Fruit fly (Drosophila melanogaster): ENCODE data around the gene Or98b.

The Or98b gene

dm6 chr3R:28327132-28327531, 24.9 kb upstream of the Or98b start (continued):
- TF ChIP-seq CG15269 (tag; optimal IDR thresholded peaks at IDR 0.05): peak; percentile 57
- no peak for TF ChIP-seq prd (optimal IDR thresholded peaks at IDR 0.05)
- no peak for TF ChIP-seq prd (GFP tag; IDR thresholded peaks at IDR 0.05)
- no peak for TF ChIP-seq Myb (GFP tag; optimal IDR thresholded peaks at IDR 0.05)
- TF ChIP-seq lmd (GFP tag; IDR thresholded peaks at IDR 0.05): no peak
- no peak for TF ChIP-seq gfzf (GFP tag; optimal IDR thresholded peaks at IDR 0.05)
- no peak for TF ChIP-seq CG14667 (GFP tag; IDR thresholded peaks at IDR 0.05)
- TF ChIP-seq ara (GFP tag; IDR thresholded peaks at IDR 0.05): no peak
- TF ChIP-seq Dek (tag; optimal IDR thresholded peaks at IDR 0.05): peak; percentile 48
- TF ChIP-seq B-H2 (GFP tag; optimal IDR thresholded peaks at IDR 0.05): no peak
- no peak for TF ChIP-seq NC2α (GFP tag; optimal IDR thresholded peaks at IDR 0.05)
- no peak for TF ChIP-seq eyg (GFP tag; optimal IDR thresholded peaks at IDR 0.05)
- no peak for TF ChIP-seq CG14014 (GFP tag; IDR thresholded peaks at IDR 0.05)
- TF ChIP-seq h (optimal IDR thresholded peaks at IDR 0.05): no peak
- TF ChIP-seq grau (tag; optimal IDR thresholded peaks at IDR 0.05): peak; percentile 31
- TF ChIP-seq Atf3 (GFP tag; optimal IDR thresholded peaks at IDR 0.05): peak; percentile 12
- peak; percentile 38 for TF ChIP-seq CG13424 (tag; optimal IDR thresholded peaks at IDR 0.05)
- no peak for TF ChIP-seq CG17802 (tag; optimal IDR thresholded peaks at IDR 0.05)
- TF ChIP-seq Fer2 (tag; optimal IDR thresholded peaks at IDR 0.05): no peak
- TF ChIP-seq vvl (GFP tag; IDR thresholded peaks at IDR 0.05): no peak
- no peak for TF ChIP-seq nerfin-2 (GFP tag; IDR thresholded peaks at IDR 0.05; ENCODE audit: partially characterized antibody)
- no peak for TF ChIP-seq CG6765 (GFP tag; optimal IDR thresholded peaks at IDR 0.05)
- no peak for TF ChIP-seq scrt (GFP tag; optimal IDR thresholded peaks at IDR 0.05)
- TF ChIP-seq Poxn (GFP tag; IDR thresholded peaks at IDR 0.05): no peak
- TF ChIP-seq CG10274 (GFP tag; optimal IDR thresholded peaks at IDR 0.05): no peak
- TF ChIP-seq Doc3 (GFP tag; IDR thresholded peaks at IDR 0.05; ENCODE audit: partially characterized antibody): no peak
- TF ChIP-seq CG9876 (GFP tag; optimal IDR thresholded peaks at IDR 0.05): no peak
- no peak for TF ChIP-seq sc (optimal IDR thresholded peaks at IDR 0.05)
- no peak for TF ChIP-seq sc (GFP tag; optimal IDR thresholded peaks at IDR 0.05)
- no peak for TF ChIP-seq CG14710 (tag; optimal IDR thresholded peaks at IDR 0.05)
- TF ChIP-seq E2f2 (GFP tag; IDR thresholded peaks at IDR 0.05): no peak
- peak; percentile 48 for TF ChIP-seq kay (GFP tag; optimal IDR thresholded peaks at IDR 0.05)
- no peak for TF ChIP-seq ssp (GFP tag; IDR thresholded peaks at IDR 0.05)
- TF ChIP-seq CG11398 (GFP tag; optimal IDR thresholded peaks at IDR 0.05): no peak
- TF ChIP-seq CG4820 (GFP tag; optimal IDR thresholded peaks at IDR 0.05): no peak
- TF ChIP-seq CG8944 (GFP tag; optimal IDR thresholded peaks at IDR 0.05): no peak
- TF ChIP-seq CG1529 (GFP tag; optimal IDR thresholded peaks at IDR 0.05): peak; percentile 21
- TF ChIP-seq her (GFP tag; optimal IDR thresholded peaks at IDR 0.05): no peak
- TF ChIP-seq wek (GFP tag; optimal IDR thresholded peaks at IDR 0.05): no peak
- no peak for TF ChIP-seq CG6254 (GFP tag; optimal IDR thresholded peaks at IDR 0.05)
- no peak for TF ChIP-seq CG14860 (GFP tag; IDR thresholded peaks at IDR 0.05; ENCODE audit: partially characterized antibody)
- no peak for TF ChIP-seq ro (GFP tag; IDR thresholded peaks at IDR 0.05)
- peak; percentile 15 for TF ChIP-seq CG10979 (tag; optimal IDR thresholded peaks at IDR 0.05)
- TF ChIP-seq CG16863 (GFP tag; optimal IDR thresholded peaks at IDR 0.05): no peak
- TF ChIP-seq Kr (GFP tag; optimal IDR thresholded peaks at IDR 0.05): no peak
- peak; percentile 48 for TF ChIP-seq Camta (GFP tag; optimal IDR thresholded peaks at IDR 0.05)
- TF ChIP-seq en (GFP tag; optimal IDR thresholded peaks at IDR 0.05): no peak
- no peak for TF ChIP-seq bbx (GFP tag; IDR thresholded peaks at IDR 0.05; ENCODE audit: partially characterized antibody)
- peak; percentile 6 for TF ChIP-seq CG7786 (GFP tag; optimal IDR thresholded peaks at IDR 0.05)
- TF ChIP-seq CG30020 (tag; optimal IDR thresholded peaks at IDR 0.05): no peak
- TF ChIP-seq CG4424 (GFP tag; optimal IDR thresholded peaks at IDR 0.05): peak; percentile 50
- no peak for TF ChIP-seq CrebB (tag; optimal IDR thresholded peaks at IDR 0.05)
- peak; percentile 15 for TF ChIP-seq CG18599 (GFP tag; optimal IDR thresholded peaks at IDR 0.05)
